Worm (Caenorhabditis elegans) whole organism, L2 larva: ENCODE data around the gene rsks-1.

Source experiments
- C34F6.9 ChIP-seq: fragments of 150-350 bp; optimal IDR thresholded peaks from 2 replicates; lab custom pipeline; 2014; ENCODE audit warnings: missing biosample characterization, missing genetic modification characterization
- F13H6.1 ChIP-seq: sonication (generic microtip); optimal IDR thresholded peaks from 2 replicates; lab custom pipeline; 2016; ENCODE audit warnings: missing genetic modification characterization, missing compliant biosample characterization
- Y55F3AM.14 ChIP-seq: fragments of 200-800 bp; sonication (Bioruptor generic); optimal IDR thresholded peaks from 2 replicates; lab custom pipeline; 2018; ENCODE audit warnings: mild to moderate bottlenecking, missing genetic modification characterization, missing compliant biosample characterization
- alr-1 ChIP-seq: fragments of 150-350 bp; optimal IDR thresholded peaks from 2 replicates; lab custom pipeline; 2014; ENCODE audit warnings: missing biosample characterization, missing genetic modification characterization
- aly-2 ChIP-seq: fragments of 150-350 bp; optimal IDR thresholded peaks from 2 replicates; lab custom pipeline; 2014; ENCODE audit warnings: missing biosample characterization, missing genetic modification characterization
- ceh-16 ChIP-seq: fragments of 150-350 bp; optimal IDR thresholded peaks from 2 replicates; lab custom pipeline; 2014; ENCODE audit warnings: missing biosample characterization, missing genetic modification characterization
- ceh-82 ChIP-seq: fragments of 150-350 bp; optimal IDR thresholded peaks from 2 replicates; lab custom pipeline; 2014; ENCODE audit warnings: missing biosample characterization, missing genetic modification characterization
- crh-2 ChIP-seq: sonication (generic microtip); optimal IDR thresholded peaks from 2 replicates; lab custom pipeline; 2017; ENCODE audit warnings: missing biosample characterization, missing genetic modification characterization
- egl-27 ChIP-seq: sonication (generic microtip); optimal IDR thresholded peaks from 3 replicates; lab custom pipeline; 2017; ENCODE audit warnings: missing biosample characterization, missing genetic modification reagents, missing genetic modification characterization
- elt-1 ChIP-seq: fragments of 150-350 bp; optimal IDR thresholded peaks from 2 replicates; lab custom pipeline; 2014; ENCODE audit warnings: missing biosample characterization, missing genetic modification characterization
- fos-1 ChIP-seq: fragments of 150-350 bp; optimal IDR thresholded peaks from 2 replicates; lab custom pipeline; 2014; ENCODE audit warnings: missing biosample characterization, missing genetic modification characterization
- gmeb-1 ChIP-seq: fragments of 150-350 bp; optimal IDR thresholded peaks from 2 replicates; lab custom pipeline; 2014; ENCODE audit warnings: missing biosample characterization, missing genetic modification characterization
- lin-11 ChIP-seq: fragments of 150-350 bp; sonication (generic microtip); optimal IDR thresholded peaks from 2 replicates; lab custom pipeline; 2014; ENCODE audit warnings: missing biosample characterization, missing genetic modification characterization, inconsistent platforms, mixed read lengths
- lin-39 ChIP-seq: fragments of 150-350 bp; optimal IDR thresholded peaks from 2 replicates; lab custom pipeline; 2014; ENCODE audit warnings: missing biosample characterization, missing genetic modification reagents, missing genetic modification characterization
- lsy-2 ChIP-seq, 2 experiments: fragments of 150-350 bp in 1 of 2; sonication (generic microtip) in 1 of 2; optimal IDR thresholded peaks; 2 replicates each; lab custom pipeline; 2014 to 2017; ENCODE audit warnings: missing biosample characterization in 2 of 2, missing genetic modification characterization in 2 of 2
- mab-5 ChIP-seq: fragments of 150-350 bp; optimal IDR thresholded peaks from 2 replicates; lab custom pipeline; 2014; ENCODE audit warnings: missing biosample characterization, missing genetic modification characterization
- mdl-1 ChIP-seq, 2 experiments: fragments of 150-350 bp in 1 of 2; sonication (generic microtip) in 1 of 2; optimal IDR thresholded peaks; 2 replicates each; lab custom pipeline; 2017; ENCODE audit warnings: missing biosample characterization in 2 of 2, missing genetic modification characterization in 2 of 2
- nhr-10 ChIP-seq: sonication (generic microtip); optimal IDR thresholded peaks from 2 replicates; lab custom pipeline; 2017; ENCODE audit warnings: missing biosample characterization, missing genetic modification characterization
- nhr-12 ChIP-seq: fragments of 150-350 bp; optimal IDR thresholded peaks from 2 replicates; lab custom pipeline; 2014; ENCODE audit warnings: missing biosample characterization, missing genetic modification characterization
- nhr-129 ChIP-seq: fragments of 150-350 bp; optimal IDR thresholded peaks from 2 replicates; lab custom pipeline; 2014; ENCODE audit warnings: missing biosample characterization, missing genetic modification characterization
- nhr-21 ChIP-seq: fragments of 150-350 bp; optimal IDR thresholded peaks from 2 replicates; lab custom pipeline; 2014; ENCODE audit warnings: missing biosample characterization, missing genetic modification characterization
- nhr-23 ChIP-seq: fragments of 150-350 bp; optimal IDR thresholded peaks from 2 replicates; lab custom pipeline; 2014; ENCODE audit warnings: missing biosample characterization, missing genetic modification reagents, missing genetic modification characterization
- nhr-237 ChIP-seq: fragments of 150-350 bp; optimal IDR thresholded peaks from 2 replicates; lab custom pipeline; 2014; ENCODE audit warnings: missing biosample characterization, missing genetic modification characterization
- nhr-25 ChIP-seq: fragments of 150-350 bp; sonication (generic microtip); optimal IDR thresholded peaks from 3 replicates; lab custom pipeline; 2014; ENCODE audit warnings: missing biosample characterization, missing genetic modification characterization
- nhr-6 ChIP-seq: fragments of 150-350 bp; optimal IDR thresholded peaks from 2 replicates; lab custom pipeline; 2014; ENCODE audit warnings: missing biosample characterization, missing genetic modification characterization
- sma-9 ChIP-seq, 2 experiments: fragments of 150-350 bp in 1 of 2; sonication (generic microtip) in 1 of 2; optimal IDR thresholded peaks; 2 replicates each; lab custom pipeline; 2014 to 2016; ENCODE audit warnings: missing genetic modification characterization in 2 of 2, mild to moderate bottlenecking in 1 of 2, missing biosample characterization in 1 of 2, missing compliant biosample characterization in 1 of 2, missing genetic modification reagents in 1 of 2, moderate library complexity in 1 of 2
- snpc-4 ChIP-seq: fragments of 150-350 bp; optimal IDR thresholded peaks from 2 replicates; lab custom pipeline; 2014; ENCODE audit warnings: missing biosample characterization, missing genetic modification characterization
- unc-55 ChIP-seq: fragments of 150-350 bp; sonication (generic microtip); optimal IDR thresholded peaks from 3 replicates; lab custom pipeline; 2014; ENCODE audit warnings: missing biosample characterization, missing genetic modification reagents, missing genetic modification characterization
- zag-1 ChIP-seq: fragments of 150-350 bp; optimal IDR thresholded peaks from 2 replicates; lab custom pipeline; 2014; ENCODE audit warnings: missing biosample characterization, missing genetic modification characterization
- ztf-11 ChIP-seq: sonication (generic microtip); optimal IDR thresholded peaks from 2 replicates; lab custom pipeline; 2017; ENCODE audit warnings: missing biosample characterization, missing genetic modification characterization
- ztf-4 ChIP-seq: fragments of 150-350 bp; optimal IDR thresholded peaks from 2 replicates; lab custom pipeline; 2014; ENCODE audit warnings: missing biosample characterization, missing genetic modification characterization

Gene rsks-1

DNA sequence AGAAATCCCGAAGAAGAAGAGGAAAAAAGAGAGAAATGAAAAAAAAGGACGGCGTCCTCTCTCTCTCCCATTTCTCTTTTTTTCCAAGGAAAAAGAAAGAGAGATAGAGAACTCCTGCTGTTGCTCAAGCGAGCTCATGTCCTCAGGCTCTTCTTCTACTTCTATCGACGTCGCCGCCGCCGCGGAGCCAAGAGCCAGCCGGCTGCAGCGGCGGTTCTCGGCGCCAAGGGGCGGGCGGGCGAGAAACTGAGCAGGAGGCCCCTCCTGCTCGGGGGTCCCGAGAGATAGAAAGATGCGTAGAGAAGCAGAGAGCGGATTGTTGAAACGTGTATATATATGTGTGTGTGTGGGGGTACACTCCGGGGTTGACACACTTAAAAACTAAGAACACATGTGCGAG is 41.9 kb upstream of the rsks-1 start:
- TF ChIP-seq egl-27 (tag; lab: Kevin White, UChicago), result no peak
- TF ChIP-seq zag-1, result peak; percentile 86
- TF ChIP-seq mab-5, result peak; percentile 47
- peak; percentile 32 for TF ChIP-seq Y55F3AM.14 (GFP tag; lab: Kevin White, UChicago)
- no peak for TF ChIP-seq alr-1 (tag; lab: Kevin White, UChicago)
- no peak for TF ChIP-seq nhr-25 (tag; lab: Kevin White, UChicago)
- no peak for TF ChIP-seq ztf-4
- peak; percentile 36 for TF ChIP-seq nhr-129 (tag; lab: Kevin White, UChicago)
- TF ChIP-seq snpc-4, result peak; percentile 7
- TF ChIP-seq mdl-1 (tag; optimal IDR thresholded peaks at IDR 0.05; lab: Kevin White, UChicago), result peak in 1 of 2 experiments; percentile 62
- peak; percentile 78 for TF ChIP-seq F13H6.1 (tag; lab: Kevin White, UChicago)
- TF ChIP-seq C34F6.9 (tag; lab: Kevin White, UChicago), result peak; percentile 67
- TF ChIP-seq unc-55 (GFP tag; lab: Kevin White, UChicago), result peak; percentile 62
- TF ChIP-seq lsy-2 (tag; optimal IDR thresholded peaks at IDR 0.05; lab: Kevin White, UChicago), result peak in 1 of 2 experiments; percentile 68
- TF ChIP-seq nhr-10, result no peak
- TF ChIP-seq crh-2 (tag; lab: Kevin White, UChicago), result peak; percentile 3
- peak; percentile 23 for TF ChIP-seq sma-9 (GFP tag; optimal IDR thresholded peaks at IDR 0.05; lab: Kevin White, UChicago)
- TF ChIP-seq sma-9 (tag; optimal IDR thresholded peaks at IDR 0.05; lab: Kevin White, UChicago), result no peak
- TF ChIP-seq fos-1 (tag; lab: Kevin White, UChicago), result no peak

DNA sequence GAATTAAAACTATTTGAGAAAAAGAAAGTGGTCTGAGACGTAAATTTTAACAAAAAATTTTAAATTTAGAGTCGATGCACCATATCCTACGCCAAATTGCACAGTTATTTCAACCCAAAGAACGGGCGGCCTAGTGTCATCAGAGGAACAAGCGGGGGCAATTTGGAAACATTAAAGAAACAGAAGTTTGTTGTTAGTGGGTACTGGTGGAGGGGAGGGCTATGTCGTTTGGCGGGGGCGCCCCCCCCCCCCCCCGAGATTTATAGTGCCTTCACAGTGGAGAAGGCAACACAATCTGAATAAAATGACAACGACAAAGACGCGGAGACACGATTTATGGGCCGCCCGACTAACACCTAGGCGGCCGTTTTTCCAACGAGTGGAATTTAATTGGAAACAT is 38.0 kb upstream of the rsks-1 start:
- TF ChIP-seq alr-1 (tag; lab: Kevin White, UChicago) (no peak), C34F6.9 (tag; lab: Kevin White, UChicago) (no peak), ceh-16 (tag; lab: Kevin White, UChicago) (no peak), nhr-21 (tag; lab: Kevin White, UChicago) (no peak)

DNA sequence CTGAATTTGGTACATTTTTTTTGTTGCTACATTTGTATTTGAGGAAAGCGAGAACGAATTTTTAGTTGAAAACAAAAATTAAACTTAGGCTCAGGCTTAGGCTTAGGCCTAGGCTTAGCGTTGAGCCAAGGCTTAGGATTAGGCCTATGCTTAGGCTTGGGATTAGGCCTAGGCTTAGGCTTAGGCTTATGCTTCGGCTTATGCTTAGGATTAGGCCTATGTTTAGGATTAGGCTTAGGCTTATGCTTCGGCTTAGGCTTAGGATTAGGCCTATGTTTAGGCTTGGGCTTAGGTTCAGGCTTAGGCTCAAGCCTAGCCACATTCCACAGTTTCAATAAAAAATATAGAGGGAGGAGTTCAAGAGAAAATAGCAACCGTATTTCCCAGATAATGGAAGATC is 37.1 kb upstream of the rsks-1 start:
- TF ChIP-seq nhr-23 (no peak), gmeb-1 (no peak), ceh-82 (tag; lab: Kevin White, UChicago) (no peak)
- TF ChIP-seq, all 48 proteins: peak for 0

DNA sequence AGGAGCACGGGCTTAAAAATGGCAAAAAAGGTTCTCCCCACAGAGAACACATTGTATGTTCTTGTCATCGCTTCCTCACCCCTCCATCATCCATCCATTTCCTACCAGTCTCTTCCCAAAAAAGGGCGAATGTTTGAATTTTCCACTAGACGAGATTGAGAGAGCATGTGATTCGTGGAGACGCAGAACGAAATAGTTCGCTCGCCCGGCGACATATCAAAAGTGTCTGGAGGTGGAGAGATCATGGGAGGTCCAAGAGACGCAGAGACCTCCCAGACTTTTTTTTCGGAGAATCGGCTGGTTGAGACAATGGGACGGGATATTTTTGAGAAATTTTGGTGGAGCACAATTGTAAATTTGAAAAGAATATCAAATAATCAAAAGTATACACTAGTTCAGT is 36.5 kb upstream of the rsks-1 start:
- TF ChIP-seq nhr-6 (no peak), F13H6.1 (tag; lab: Kevin White, UChicago) (no peak), C34F6.9 (tag; lab: Kevin White, UChicago) (no peak), nhr-23 (no peak), lin-39 (tag; lab: Kevin White, UChicago) (no peak), zag-1 (no peak), lin-11 (tag; lab: Kevin White, UChicago) (no peak), Y55F3AM.14 (GFP tag; lab: Kevin White, UChicago) (no peak), mdl-1 (tag; optimal IDR thresholded peaks at IDR 0.05; lab: Kevin White, UChicago) (no peak)

DNA sequence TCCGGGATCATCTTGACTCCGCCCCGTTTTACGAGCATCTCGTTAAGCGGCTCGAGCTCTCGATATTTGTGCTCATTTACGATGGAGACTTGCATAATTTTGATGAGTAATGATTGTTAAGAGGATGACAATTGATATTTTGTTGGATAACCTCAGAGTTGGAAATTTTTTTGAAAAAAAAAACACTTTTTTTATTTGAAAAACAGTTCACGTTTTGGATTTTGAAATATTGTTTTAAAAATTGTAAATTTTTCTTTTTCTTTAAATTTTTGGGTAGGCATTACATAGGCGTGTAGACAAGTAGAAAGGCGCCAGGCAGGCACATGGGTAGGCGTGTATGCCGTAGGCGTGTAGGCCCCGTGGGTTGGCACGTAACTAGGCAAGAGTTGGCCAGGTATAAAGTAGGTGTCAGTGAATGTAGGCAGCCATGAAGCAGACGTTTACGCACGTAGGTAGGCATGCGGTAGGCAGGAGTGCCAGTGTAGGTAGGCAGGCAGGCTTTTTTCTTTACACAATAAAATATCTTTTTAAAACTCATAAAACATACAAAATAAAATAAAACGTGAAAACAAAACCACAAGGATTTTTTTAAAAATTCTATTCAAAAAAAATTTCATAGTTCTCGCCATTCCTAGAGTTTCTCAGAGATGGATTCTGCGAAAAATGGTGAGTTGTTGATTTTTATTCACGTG is 26.6 kb upstream of the rsks-1 start, which contains the start of the genes tbx-34 and wht-8:
TSS of gene tbx-34 (minus strand) at position 101 of the 692 bp plus-strand sequence.
TSS of gene wht-8 (plus strand) at position 642 of the 692 bp plus-strand sequence.
- TF ChIP-seq unc-55 (GFP tag; lab: Kevin White, UChicago) (no peak), lin-11 (tag; lab: Kevin White, UChicago) (no peak), aly-2 (tag; lab: Kevin White, UChicago) (no peak), nhr-25 (tag; lab: Kevin White, UChicago) (no peak), nhr-12 (no peak), fos-1 (tag; lab: Kevin White, UChicago) (no peak), nhr-237 (tag; lab: Kevin White, UChicago) (no peak), ztf-11 (tag; lab: Kevin White, UChicago) (no peak), lsy-2 (tag; optimal IDR thresholded peaks at IDR 0.05; lab: Kevin White, UChicago) (no peak), elt-1 (tag; lab: Kevin White, UChicago) (no peak)
